Worm (Caenorhabditis elegans) whole organism, L3 larva: ENCODE data around the gene T20B3.1.

ENCODE experiments used
- R02D3.7 ChIP-seq: fragments of 150-350 bp; optimal IDR thresholded peaks from 2 replicates; lab custom pipeline; 2014; ENCODE audit warnings: missing biosample characterization, missing genetic modification characterization
- ZK546.5 ChIP-seq: sonication (generic microtip); optimal IDR thresholded peaks from 2 replicates; lab custom pipeline; 2017; ENCODE audit warnings: missing biosample characterization, missing genetic modification characterization
- aly-2 ChIP-seq: fragments of 150-350 bp; optimal IDR thresholded peaks from 2 replicates; lab custom pipeline; 2014; ENCODE audit warnings: missing biosample characterization, missing genetic modification characterization
- ceh-28 ChIP-seq: fragments of 150-350 bp; optimal IDR thresholded peaks from 2 replicates; lab custom pipeline; 2014; ENCODE audit warnings: missing biosample characterization, missing genetic modification reagents, missing genetic modification characterization
- ceh-82 ChIP-seq: fragments of 150-350 bp; optimal IDR thresholded peaks from 2 replicates; lab custom pipeline; 2014; ENCODE audit warnings: missing biosample characterization, missing genetic modification characterization
- ceh-9 ChIP-seq: sonication (generic microtip); optimal IDR thresholded peaks from 2 replicates; lab custom pipeline; 2018; ENCODE audit warnings: missing biosample characterization, missing genetic modification characterization
- daf-12 ChIP-seq: fragments of 150-350 bp; optimal IDR thresholded peaks from 2 replicates; lab custom pipeline; 2014; ENCODE audit warnings: missing biosample characterization, missing genetic modification reagents, missing genetic modification characterization
- egl-27 ChIP-seq: sonication (generic microtip); optimal IDR thresholded peaks from 4 replicates; lab custom pipeline; 2017; ENCODE audit warnings: missing biosample characterization, missing genetic modification reagents, missing genetic modification characterization
- elt-1 ChIP-seq: fragments of 150-350 bp; optimal IDR thresholded peaks from 2 replicates; lab custom pipeline; 2014; ENCODE audit warnings: missing biosample characterization, missing genetic modification characterization
- elt-2 ChIP-seq: sonication (generic microtip); optimal IDR thresholded peaks from 2 replicates; lab custom pipeline; 2016; ENCODE audit warnings: missing genetic modification reagents, mild to moderate bottlenecking, missing genetic modification characterization, missing compliant biosample characterization
- eor-1 ChIP-seq, 2 experiments: fragments of 150-350 bp; optimal IDR thresholded peaks; 2 replicates each; lab custom pipeline; 2014 to 2018; ENCODE audit warnings: missing biosample characterization in 2 of 2, missing genetic modification characterization in 2 of 2
- fkh-10 ChIP-seq: sonication (generic microtip); optimal IDR thresholded peaks from 2 replicates; lab custom pipeline; 2017; ENCODE audit warnings: missing biosample characterization, missing genetic modification reagents, missing genetic modification characterization
- fkh-2 ChIP-seq: fragments of 150-350 bp; optimal IDR thresholded peaks from 2 replicates; lab custom pipeline; 2014; ENCODE audit warnings: missing biosample characterization, missing genetic modification reagents, missing genetic modification characterization
- hmg-11 ChIP-seq: sonication (generic microtip); optimal IDR thresholded peaks from 2 replicates; lab custom pipeline; 2016; ENCODE audit warnings: missing genetic modification characterization, missing compliant biosample characterization
- jun-1 ChIP-seq: fragments of 150-350 bp; optimal IDR thresholded peaks from 2 replicates; lab custom pipeline; 2014; ENCODE audit warnings: missing biosample characterization, missing genetic modification reagents, missing genetic modification characterization
- lin-15B ChIP-seq: fragments of 150-350 bp; optimal IDR thresholded peaks from 2 replicates; lab custom pipeline; 2014; ENCODE audit warnings: missing biosample characterization, missing genetic modification characterization
- lin-39 ChIP-seq: fragments of 150-350 bp; optimal IDR thresholded peaks from 2 replicates; lab custom pipeline; 2018; ENCODE audit warnings: missing biosample characterization, missing genetic modification reagents, missing genetic modification characterization
- lsy-12 ChIP-seq: sonication (generic microtip); optimal IDR thresholded peaks from 2 replicates; lab custom pipeline; 2016; ENCODE audit warnings: mild to moderate bottlenecking, missing genetic modification characterization, missing compliant biosample characterization
- mdl-1 ChIP-seq: fragments of 150-350 bp; optimal IDR thresholded peaks from 2 replicates; lab custom pipeline; 2014; ENCODE audit warnings: missing biosample characterization, missing genetic modification characterization
- mml-1 ChIP-seq: fragments of 150-350 bp; sonication (generic microtip); optimal IDR thresholded peaks from 3 replicates; lab custom pipeline; 2014; ENCODE audit warnings: missing biosample characterization, missing genetic modification characterization
- nfya-1 ChIP-seq: sonication (generic microtip); optimal IDR thresholded peaks from 2 replicates; lab custom pipeline; 2017; ENCODE audit warnings: missing genetic modification characterization, mild to moderate bottlenecking, missing compliant biosample characterization, antibody characterized with exemption, moderate library complexity; ENCODE audit not compliant: insufficient read depth
- nhr-12 ChIP-seq: fragments of 150-350 bp; optimal IDR thresholded peaks from 2 replicates; lab custom pipeline; 2014; ENCODE audit warnings: missing biosample characterization, missing genetic modification characterization
- nhr-28 ChIP-seq: fragments of 150-350 bp; optimal IDR thresholded peaks from 2 replicates; lab custom pipeline; 2014; ENCODE audit warnings: missing biosample characterization, missing genetic modification characterization
- nhr-43 ChIP-seq: sonication (generic microtip); optimal IDR thresholded peaks from 2 replicates; lab custom pipeline; 2016; ENCODE audit warnings: mild to moderate bottlenecking, missing genetic modification characterization, missing compliant biosample characterization; ENCODE audit not compliant: poor library complexity, severe bottlenecking
- nhr-67 ChIP-seq: fragments of 150-350 bp; optimal IDR thresholded peaks from 2 replicates; lab custom pipeline; 2014; ENCODE audit warnings: missing biosample characterization, missing genetic modification characterization
- pha-4 ChIP-seq: fragments of 150-350 bp; optimal IDR thresholded peaks from 2 replicates; lab custom pipeline; 2014; ENCODE audit warnings: missing biosample characterization, missing genetic modification reagents, missing genetic modification characterization
- pqm-1 ChIP-seq: fragments of 150-350 bp; optimal IDR thresholded peaks from 2 replicates; lab custom pipeline; 2017; ENCODE audit warnings: missing biosample characterization, missing genetic modification characterization, inconsistent platforms
- sea-2 ChIP-seq: fragments of 150-350 bp; sonication (generic microtip); optimal IDR thresholded peaks from 4 replicates; lab custom pipeline; 2014; ENCODE audit warnings: missing biosample characterization, missing genetic modification reagents, missing genetic modification characterization
- snpc-4 ChIP-seq: fragments of 150-350 bp; optimal IDR thresholded peaks from 2 replicates; lab custom pipeline; 2014; ENCODE audit warnings: missing biosample characterization, missing genetic modification characterization
- tbx-2 ChIP-seq: sonication (generic microtip); optimal IDR thresholded peaks from 2 replicates; lab custom pipeline; 2016; ENCODE audit warnings: mild to moderate bottlenecking, missing genetic modification characterization, missing compliant biosample characterization
- unc-39 ChIP-seq: sonication (generic microtip); optimal IDR thresholded peaks from 4 replicates; lab custom pipeline; 2017; ENCODE audit warnings: missing biosample characterization, missing genetic modification characterization
- zag-1 ChIP-seq: fragments of 150-350 bp; optimal IDR thresholded peaks from 2 replicates; lab custom pipeline; 2014; ENCODE audit warnings: missing biosample characterization, missing genetic modification characterization
- ztf-11 ChIP-seq: fragments of 150-350 bp; optimal IDR thresholded peaks from 2 replicates; lab custom pipeline; 2014; ENCODE audit warnings: missing biosample characterization, missing genetic modification characterization
- ztf-4 ChIP-seq: fragments of 150-350 bp; optimal IDR thresholded peaks from 2 replicates; lab custom pipeline; 2014; ENCODE audit warnings: missing biosample characterization, missing genetic modification characterization

T20B3.1 gene

ce11 chrV:16832865-16833264 lies 17.5 kb downstream of the T20B3.1 start, which contains the start of gene phy-3:
phy-3 (plus strand) TSS chrV:16833165.
- TF ChIP-seq nhr-28 (no peak), jun-1 (tag; lab: Kevin White, UChicago) (no peak), mml-1 (tag; lab: Kevin White, UChicago) (no peak), ceh-28 (tag; lab: Kevin White, UChicago) (no peak), nhr-67 (tag; lab: Kevin White, UChicago) (no peak), fkh-2 (tag; lab: Kevin White, UChicago) (no peak), hmg-11 (no peak), lin-15B (tag; lab: Kevin White, UChicago) (no peak), elt-1 (tag; lab: Kevin White, UChicago) (no peak), sea-2 (GFP tag; lab: Kevin White, UChicago) (no peak), nfya-1 (no peak), mdl-1 (tag; lab: Kevin White, UChicago) (no peak), nhr-12 (tag; lab: Kevin White, UChicago) (no peak), ztf-4 (no peak)

- TF ChIP-seq fkh-10 (GFP tag; lab: Kevin White, UChicago) (no peak), jun-1 (tag; lab: Kevin White, UChicago) (no peak), zag-1 (tag; lab: Kevin White, UChicago) (no peak), snpc-4 (tag; lab: Kevin White, UChicago) (no peak), nhr-28 (no peak), lsy-12 (tag; lab: Kevin White, UChicago) (no peak), egl-27 (tag; lab: Kevin White, UChicago) (no peak), ztf-4 (no peak), unc-39 (tag; lab: Kevin White, UChicago) (no peak), nhr-43 (tag; lab: Kevin White, UChicago) (no peak), ztf-11 (tag; lab: Kevin White, UChicago) (no peak), lin-15B (tag; lab: Kevin White, UChicago) (no peak), eor-1 (tag; optimal IDR thresholded peaks at IDR 0.05; lab: Kevin White, UChicago) (no peak), hmg-11 (no peak), nhr-67 (tag; lab: Kevin White, UChicago) (no peak), nhr-12 (tag; lab: Kevin White, UChicago) (no peak), R02D3.7 (tag; lab: Kevin White, UChicago) (no peak)
Measured at ce11 chrV:16833672-16834071, 18.3 kb downstream of the T20B3.1 start.

- TF ChIP-seq tbx-2 (tag; lab: Kevin White, UChicago) (no peak), elt-2 (tag; lab: Kevin White, UChicago) (no peak), ceh-82 (tag; lab: Kevin White, UChicago) (no peak), pha-4 (tag; lab: Kevin White, UChicago) (no peak), daf-12 (tag; lab: Kevin White, UChicago) (no peak), lin-15B (tag; lab: Kevin White, UChicago) (no peak), lin-39 (no peak), aly-2 (tag; lab: Kevin White, UChicago) (no peak), R02D3.7 (tag; lab: Kevin White, UChicago) (no peak)
Measured at ce11 chrV:16834989-16835388, 19.6 kb downstream of the T20B3.1 start, which contains the start of gene tni-3. tni-3 (minus strand) TSS chrV:16835128.

- TF ChIP-seq tbx-2 (tag; lab: Kevin White, UChicago), result no peak
- no peak for TF ChIP-seq pqm-1 (tag; lab: Kevin White, UChicago)
- TF ChIP-seq ceh-82 (tag; lab: Kevin White, UChicago), result no peak
- no peak for TF ChIP-seq ztf-4
- no peak for TF ChIP-seq lin-15B (tag; lab: Kevin White, UChicago)
- TF ChIP-seq ceh-9 (tag; lab: Kevin White, UChicago), result no peak
- TF ChIP-seq daf-12 (tag; lab: Kevin White, UChicago), result no peak
Measured at ce11 chrV:16836100-16836499, 20.7 kb downstream of the T20B3.1 start.

- TF ChIP-seq ZK546.5 (tag; lab: Kevin White, UChicago), result no peak
Measured at ce11 chrV:16838435-16838834, 23.1 kb downstream of the T20B3.1 start.
